Fruit fly (Drosophila melanogaster) whole organism, prepupa: ENCODE results near the gene Tsp.

Experiments
- Blimp-1 ChIP-seq: fragments of 200-800 bp; sonication (Bioruptor generic); optimal IDR thresholded peaks from 3 replicates; lab custom pipeline; 2017; ENCODE audit warnings: missing biosample characterization, missing genetic modification characterization, mild to moderate bottlenecking, moderate library complexity, missing genetic modification reagents
- CG10631 ChIP-seq: fragments of 200-800 bp; sonication (Bioruptor generic); optimal IDR thresholded peaks from 2 replicates; lab custom pipeline; 2016; ENCODE audit warnings: missing biosample characterization, missing genetic modification characterization
- CG10669 ChIP-seq: fragments of 200-800 bp; sonication (Bioruptor generic); optimal IDR thresholded peaks from 3 replicates; lab custom pipeline; 2018; ENCODE audit warnings: missing biosample characterization, mild to moderate bottlenecking, missing genetic modification characterization, moderate library complexity
- CG11294 ChIP-seq: fragments of 200-800 bp; sonication (Bioruptor generic); IDR thresholded peaks from 2 replicates; pipeline ENCODE4 v1.3.6; 2022; ENCODE audit warnings: missing biosample characterization, missing genetic modification characterization
- CG11902 ChIP-seq: fragments of 200-800 bp; sonication (Bioruptor generic); optimal IDR thresholded peaks from 3 replicates; lab custom pipeline; 2016; ENCODE audit warnings: missing biosample characterization, missing genetic modification characterization
- CG15336 ChIP-seq: fragments of 200-800 bp; sonication (Bioruptor generic); IDR thresholded peaks from 2 replicates; pipeline ENCODE4 v1.3.6; 2022; ENCODE audit warnings: missing biosample characterization, missing genetic modification characterization
- CG1621 ChIP-seq: fragments of 200-800 bp; sonication (Bioruptor generic); optimal IDR thresholded peaks from 3 replicates; lab custom pipeline; 2018; ENCODE audit warnings: missing biosample characterization, mild to moderate bottlenecking, missing genetic modification characterization
- CG3032 ChIP-seq: fragments of 200-800 bp; optimal IDR thresholded peaks from 2 replicates; lab custom pipeline; 2019; ENCODE audit warnings: missing biosample characterization, mild to moderate bottlenecking, missing genetic modification characterization, moderate library complexity
- CG32006 ChIP-seq: fragments of 200-800 bp; sonication (Bioruptor generic); optimal IDR thresholded peaks from 3 replicates; lab custom pipeline; 2017; ENCODE audit warnings: missing biosample characterization, mild to moderate bottlenecking, missing genetic modification characterization
- CG34406 ChIP-seq: fragments of 200-800 bp; sonication (Bioruptor generic); optimal IDR thresholded peaks from 3 replicates; lab custom pipeline; 2016; ENCODE audit warnings: missing biosample characterization, missing genetic modification characterization
- CG4318 ChIP-seq: fragments of 200-800 bp; sonication (Bioruptor generic); optimal IDR thresholded peaks from 3 replicates; lab custom pipeline; 2017; ENCODE audit warnings: missing biosample characterization, mild to moderate bottlenecking, missing genetic modification characterization
- CG6276 ChIP-seq: fragments of 200-800 bp; sonication (Bioruptor generic); optimal IDR thresholded peaks from 2 replicates; lab custom pipeline; 2017; ENCODE audit warnings: missing biosample characterization, mild to moderate bottlenecking, missing genetic modification characterization
- CG6854 ChIP-seq: fragments of 200-800 bp; sonication (Bioruptor generic); optimal IDR thresholded peaks from 2 replicates; lab custom pipeline; 2017; ENCODE audit warnings: missing biosample characterization, mild to moderate bottlenecking, missing genetic modification characterization
- CG7368 ChIP-seq: fragments of 200-800 bp; sonication (Bioruptor generic); optimal IDR thresholded peaks from 3 replicates; lab custom pipeline; 2016; ENCODE audit warnings: missing biosample characterization, missing genetic modification characterization
- CG8319 ChIP-seq: fragments of 200-800 bp; sonication (Bioruptor generic); optimal IDR thresholded peaks from 3 replicates; lab custom pipeline; 2016; ENCODE audit warnings: missing biosample characterization, missing genetic modification characterization
- CG9139 ChIP-seq: fragments of 200-800 bp; sonication (Bioruptor generic); optimal IDR thresholded peaks from 3 replicates; lab custom pipeline; 2017; ENCODE audit warnings: missing biosample characterization, mild to moderate bottlenecking, missing genetic modification characterization
- Eip75B ChIP-seq: fragments of 200-800 bp; sonication (Bioruptor generic); optimal IDR thresholded peaks from 3 replicates; lab custom pipeline; 2016; ENCODE audit warnings: missing biosample characterization, missing genetic modification characterization
- Eip78C ChIP-seq: fragments of 200-800 bp; sonication (Bioruptor generic); peaks from one replicate; lab custom pipeline; 2016; ENCODE audit warnings: missing biosample characterization, missing genetic modification characterization
- Eip93F ChIP-seq: fragments of 200-800 bp; sonication (Bioruptor generic); optimal IDR thresholded peaks from 2 replicates; lab custom pipeline; 2016; ENCODE audit warnings: missing biosample characterization, mild to moderate bottlenecking, missing genetic modification characterization
- Ets96B ChIP-seq: fragments of 200-800 bp; optimal IDR thresholded peaks from 2 replicates; lab custom pipeline; 2019; ENCODE audit warnings: missing biosample characterization, mild to moderate bottlenecking, missing genetic modification characterization, moderate library complexity
- Gug ChIP-seq: fragments of 200-800 bp; sonication (Bioruptor generic); IDR thresholded peaks from 2 replicates; pipeline ENCODE4 v1.3.6; 2022; ENCODE audit warnings: missing biosample characterization, missing genetic modification characterization
- Hr39 ChIP-seq: fragments of 200-800 bp; sonication (Bioruptor generic); optimal IDR thresholded peaks from 2 replicates; lab custom pipeline; 2016; ENCODE audit warnings: missing biosample characterization, missing genetic modification characterization
- Met ChIP-seq: fragments of 200-800 bp; sonication (Bioruptor generic); optimal IDR thresholded peaks from 3 replicates; lab custom pipeline; 2016; ENCODE audit warnings: missing biosample characterization, missing genetic modification characterization
- OdsH ChIP-seq: fragments of 200-800 bp; sonication (Bioruptor generic); optimal IDR thresholded peaks from 3 replicates; lab custom pipeline; 2016; ENCODE audit warnings: missing biosample characterization, missing genetic modification characterization
- Smox ChIP-seq: fragments of 200-800 bp; sonication (Bioruptor generic); optimal IDR thresholded peaks from 3 replicates; lab custom pipeline; 2016; ENCODE audit warnings: missing biosample characterization, missing genetic modification characterization
- Sox102F ChIP-seq: fragments of 200-800 bp; sonication (Bioruptor generic); optimal IDR thresholded peaks from 2 replicates; lab custom pipeline; 2016; ENCODE audit warnings: missing biosample characterization, mild to moderate bottlenecking, missing genetic modification characterization
- Sox14 ChIP-seq: fragments of 200-800 bp; sonication (Bioruptor generic); optimal IDR thresholded peaks from 3 replicates; lab custom pipeline; 2016; ENCODE audit warnings: missing biosample characterization, missing genetic modification characterization
- achi ChIP-seq: fragments of 200-800 bp; sonication (Bioruptor generic); optimal IDR thresholded peaks from 3 replicates; lab custom pipeline; 2016; ENCODE audit warnings: missing biosample characterization, missing genetic modification characterization
- acj6 ChIP-seq: fragments of 200-800 bp; sonication (Bioruptor generic); optimal IDR thresholded peaks from 3 replicates; lab custom pipeline; 2016; ENCODE audit warnings: missing biosample characterization, missing genetic modification characterization
- cyc ChIP-seq: fragments of 200-800 bp; sonication (Bioruptor generic); optimal IDR thresholded peaks from 3 replicates; lab custom pipeline; 2016; ENCODE audit warnings: missing biosample characterization, missing genetic modification characterization
- dac ChIP-seq: fragments of 200-800 bp; sonication (Bioruptor generic); optimal IDR thresholded peaks from 2 replicates; lab custom pipeline; 2017; ENCODE audit warnings: missing biosample characterization, mild to moderate bottlenecking, missing genetic modification characterization
- dsx ChIP-seq: fragments of 200-800 bp; optimal IDR thresholded peaks from 3 replicates; lab custom pipeline; 2019; ENCODE audit warnings: missing biosample characterization, mild to moderate bottlenecking, missing genetic modification characterization, moderate library complexity; ENCODE audit not compliant: poor library complexity, severe bottlenecking
- eg ChIP-seq: fragments of 200-800 bp; sonication (Bioruptor generic); IDR thresholded peaks from 3 replicates; pipeline ENCODE4 v1.3.6; 2022; ENCODE audit warnings: missing biosample characterization, missing genetic modification characterization
- esn ChIP-seq: fragments of 200-800 bp; sonication (Bioruptor generic); optimal IDR thresholded peaks from 2 replicates; lab custom pipeline; 2016; ENCODE audit warnings: missing biosample characterization, mild to moderate bottlenecking, missing genetic modification characterization, moderate library complexity
- fd59A ChIP-seq: fragments of 200-800 bp; sonication (Bioruptor generic); optimal IDR thresholded peaks from 2 replicates; lab custom pipeline; 2017; ENCODE audit warnings: missing biosample characterization, mild to moderate bottlenecking, missing genetic modification characterization, missing genetic modification reagents
- fd85E ChIP-seq: fragments of 200-800 bp; sonication (Bioruptor generic); optimal IDR thresholded peaks from 3 replicates; lab custom pipeline; 2016; ENCODE audit warnings: missing biosample characterization, missing genetic modification characterization
- fkh ChIP-seq: fragments of 200-800 bp; sonication (Bioruptor generic); optimal IDR thresholded peaks from 3 replicates; lab custom pipeline; 2017; ENCODE audit warnings: missing biosample characterization, mild to moderate bottlenecking, missing genetic modification characterization, moderate library complexity
- lz ChIP-seq: fragments of 200-800 bp; sonication (Bioruptor generic); optimal IDR thresholded peaks from 3 replicates; lab custom pipeline; 2016; ENCODE audit warnings: missing biosample characterization, missing genetic modification characterization
- net ChIP-seq: fragments of 200-800 bp; sonication (Bioruptor generic); optimal IDR thresholded peaks from 3 replicates; lab custom pipeline; 2016; ENCODE audit warnings: missing biosample characterization, missing genetic modification characterization
- pdm3 ChIP-seq: fragments of 200-800 bp; sonication (Bioruptor generic); optimal IDR thresholded peaks from 3 replicates; lab custom pipeline; 2016; ENCODE audit warnings: missing biosample characterization, missing genetic modification characterization
- salr ChIP-seq, 2 experiments: fragments of 200-800 bp; sonication (Bioruptor generic); optimal IDR thresholded peaks; 3 replicates each; lab custom pipeline; 2016 to 2018; ENCODE audit warnings: missing biosample characterization in 2 of 2, missing genetic modification characterization in 2 of 2, mild to moderate bottlenecking in 1 of 2
- spab ChIP-seq: fragments of 200-800 bp; sonication (Bioruptor generic); optimal IDR thresholded peaks from 2 replicates; lab custom pipeline; 2017; ENCODE audit warnings: missing biosample characterization, mild to moderate bottlenecking, missing genetic modification characterization, missing genetic modification reagents
- svp ChIP-seq: fragments of 200-800 bp; sonication (Bioruptor generic); peaks from one replicate; lab custom pipeline; 2016; ENCODE audit warnings: missing biosample characterization, missing genetic modification characterization
- topi ChIP-seq: fragments of 200-800 bp; sonication (Bioruptor generic); optimal IDR thresholded peaks from 3 replicates; lab custom pipeline; 2016; ENCODE audit warnings: missing biosample characterization, missing genetic modification characterization

Gene Tsp

DNA sequence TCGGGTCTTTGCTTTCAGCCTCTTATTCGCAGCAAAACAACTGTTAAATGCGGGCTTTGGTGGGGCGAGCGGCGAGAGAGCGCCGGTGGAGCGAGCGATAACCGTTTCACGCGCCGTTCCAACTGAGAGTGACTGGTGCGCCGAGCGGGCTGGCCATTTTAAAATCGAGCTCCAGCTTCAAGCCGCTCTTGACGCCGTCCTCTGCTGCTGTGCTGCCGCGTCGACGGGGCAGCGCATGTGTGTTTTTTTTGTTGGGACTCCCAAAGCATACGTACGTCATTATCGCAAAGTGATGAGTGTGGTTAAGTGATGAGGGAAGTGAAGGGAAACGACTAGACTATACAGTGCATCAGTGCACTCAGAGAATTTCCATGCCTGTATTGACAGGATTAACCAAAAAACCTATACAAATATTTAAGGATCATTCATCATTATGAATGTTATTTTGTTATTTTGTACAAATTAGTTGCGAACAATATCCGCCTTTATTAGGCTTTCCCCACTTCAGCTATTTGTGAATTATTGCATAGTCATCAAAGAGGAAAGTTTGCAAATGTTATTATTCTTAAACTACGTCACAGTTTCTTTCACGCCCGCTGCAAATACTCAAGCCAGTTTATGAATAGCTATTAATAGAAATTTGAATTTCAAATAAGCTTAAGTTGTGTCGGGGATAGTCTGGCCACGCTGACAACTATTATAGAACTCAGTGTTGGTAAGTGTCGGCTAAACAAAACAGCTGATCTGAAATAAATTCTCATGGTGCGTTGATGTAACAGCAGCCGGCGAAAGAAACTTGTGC lies 35.5 kb downstream of the Tsp start, which contains the start of gene Spn27A (continued):
- TF ChIP-seq Blimp-1 (GFP tag; lab: Kevin White, UChicago) (peak; percentile 20), pdm3 (no peak), eg (GFP tag; lab: Robert Waterston, UW) (peak; percentile 82), Ets96B (tag; lab: Kevin White, UChicago) (peak; percentile 76), Sox102F (GFP tag; lab: Kevin White, UChicago) (no peak), Eip78C (peak; percentile 93), topi (GFP tag; lab: Kevin White, UChicago) (peak; percentile 72), Sox14 (peak; percentile 85), Gug (GFP tag; lab: Robert Waterston, UW) (peak; percentile 71)

DNA sequence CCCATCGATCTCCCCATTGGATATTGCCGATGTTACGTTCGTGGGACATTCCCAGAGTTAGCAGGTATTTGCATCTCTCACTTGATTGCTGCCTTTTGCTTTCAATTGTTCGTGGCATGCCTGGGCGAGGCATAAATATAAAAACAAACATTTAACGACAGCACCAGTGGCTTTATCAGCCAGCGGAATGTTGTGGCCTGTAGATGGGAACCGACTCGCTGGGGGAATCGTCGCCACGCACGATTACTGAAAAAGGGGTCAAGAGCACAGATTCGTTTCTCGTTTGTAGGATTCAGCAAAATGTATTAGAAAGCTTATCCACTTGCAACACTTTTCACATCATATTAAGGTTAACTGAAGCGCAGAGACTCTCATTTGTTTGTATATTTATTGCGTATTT lies 37.5 kb downstream of the Tsp start:
- TF ChIP-seq svp (GFP tag; lab: Kevin White, UChicago) (peak; percentile 55), fkh (GFP tag; lab: Kevin White, UChicago) (peak; percentile 11), CG8319 (GFP tag; lab: Kevin White, UChicago) (no peak), Gug (GFP tag; lab: Robert Waterston, UW) (no peak)

- TF ChIP-seq CG1621 (tag; lab: Kevin White, UChicago): no peak
- TF ChIP-seq topi (GFP tag; lab: Kevin White, UChicago): peak; percentile 42
- peak; percentile 42 for TF ChIP-seq Ets96B (tag; lab: Kevin White, UChicago)
- TF ChIP-seq lz (GFP tag; lab: Kevin White, UChicago): peak; percentile 49
- no peak for TF ChIP-seq dsx (GFP tag; lab: Kevin White, UChicago)
- no peak for TF ChIP-seq CG8319 (GFP tag; lab: Kevin White, UChicago)
- no peak for TF ChIP-seq fd59A
- TF ChIP-seq Blimp-1 (GFP tag; lab: Kevin White, UChicago): no peak
- peak; percentile 17 for TF ChIP-seq Hr39 (GFP tag; lab: Kevin White, UChicago)
- TF ChIP-seq CG15336 (GFP tag; lab: Robert Waterston, UW): no peak
- peak; percentile 34 for TF ChIP-seq acj6
- no peak for TF ChIP-seq spab (GFP tag; lab: Kevin White, UChicago)
- TF ChIP-seq salr (GFP tag; optimal IDR thresholded peaks at IDR 0.05; lab: Kevin White, UChicago): no peak
- TF ChIP-seq CG11902 (GFP tag; lab: Kevin White, UChicago): no peak
- no peak for TF ChIP-seq OdsH
- TF ChIP-seq CG6854 (GFP tag; lab: Kevin White, UChicago): peak; percentile 86
- TF ChIP-seq svp (GFP tag; lab: Kevin White, UChicago): peak; percentile 79
- peak; percentile 49 for TF ChIP-seq net
- peak; percentile 42 for TF ChIP-seq Eip75B (GFP tag; lab: Kevin White, UChicago)
- peak; percentile 52 for TF ChIP-seq Met
- TF ChIP-seq CG3032: peak; percentile 49
- TF ChIP-seq pdm3: no peak
- TF ChIP-seq Sox14: peak; percentile 31
- no peak for TF ChIP-seq CG7368 (GFP tag; lab: Kevin White, UChicago)
- peak; percentile 43 for TF ChIP-seq achi (GFP tag; lab: Kevin White, UChicago)
- TF ChIP-seq CG4318: no peak
- no peak for TF ChIP-seq CG32006
- TF ChIP-seq Smox (GFP tag; lab: Kevin White, UChicago): no peak
- no peak for TF ChIP-seq fd85E
- TF ChIP-seq CG34406 (GFP tag; lab: Kevin White, UChicago): peak; percentile 34
- no peak for TF ChIP-seq Eip93F
- peak; percentile 67 for TF ChIP-seq esn (GFP tag; lab: Kevin White, UChicago)
- TF ChIP-seq cyc: peak; percentile 9
- no peak for TF ChIP-seq CG11294
- TF ChIP-seq CG9139 (GFP tag; lab: Kevin White, UChicago): no peak
- TF ChIP-seq Gug (GFP tag; lab: Robert Waterston, UW): no peak
- peak; percentile 80 for TF ChIP-seq Eip78C
- TF ChIP-seq fkh (GFP tag; lab: Kevin White, UChicago): peak; percentile 98
- TF ChIP-seq CG10669 (GFP tag; lab: Kevin White, UChicago): no peak
- no peak for TF ChIP-seq dac (GFP tag; lab: Kevin White, UChicago)
- TF ChIP-seq CG10631: peak; percentile 66
- no peak for TF ChIP-seq CG6276
These were observed 41.1 kb downstream of the Tsp start, which contains the start of gene Galt for dm6 chr2L:6667719-6668325. Galt (minus strand) TSS chr2L:6668033.
